Fruit fly (Drosophila melanogaster): ENCODE measurements around the gene CG18599.
A peak's percentile ranks its signal among the peaks of the same experiment; 100 is the strongest.

CG18599 gene

DNA sequence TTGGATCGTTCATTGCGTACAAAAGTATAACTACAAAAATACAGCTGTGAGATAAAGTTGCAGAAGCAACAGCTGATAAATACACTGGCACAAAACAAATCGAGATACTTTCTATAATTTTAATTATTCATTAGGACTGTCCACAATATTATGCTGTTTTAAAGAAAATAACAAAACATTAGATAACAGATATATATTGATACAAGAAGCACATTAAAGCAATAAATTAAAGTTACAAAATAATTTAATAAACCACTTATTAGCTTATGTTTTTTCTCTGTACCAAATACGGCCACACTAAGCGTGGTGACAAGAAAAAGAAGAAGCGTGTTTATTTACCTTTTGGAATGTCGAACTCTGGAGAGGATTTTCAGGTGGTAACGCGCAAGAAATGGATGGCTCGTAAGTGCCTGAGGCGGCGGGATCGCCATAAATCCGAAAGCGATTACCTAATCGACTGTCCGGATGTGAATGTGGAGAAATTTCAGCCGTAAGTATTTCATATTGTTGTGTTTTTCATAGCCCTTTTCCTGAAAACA is 47.3 kb upstream of the CG18599 start, which contains the start of the genes CG7988 and CG7183 (continued):
- peak; percentile 83 for TF ChIP-seq CG12071 (GFP tag; optimal IDR thresholded peaks at IDR 0.05)
- TF ChIP-seq gcm (GFP tag; optimal IDR thresholded peaks at IDR 0.05): peak; percentile 99
- peak; percentile 91 for TF ChIP-seq zfh2 (GFP tag; optimal IDR thresholded peaks at IDR 0.05)
- peak; percentile 20; the same call in 1 of the 2 replicates for TF ChIP-seq unc-4 (GFP tag; IDR thresholded peaks at IDR 0.05; ENCODE audit: partially characterized antibody)
- TF ChIP-seq CG6175 (GFP tag; IDR thresholded peaks at IDR 0.05): peak; percentile 93
- TF ChIP-seq Hand (GFP tag; optimal IDR thresholded peaks at IDR 0.05): peak; percentile 87
- peak; percentile 99 for TF ChIP-seq lmd (GFP tag; IDR thresholded peaks at IDR 0.05)
- TF ChIP-seq gfzf (GFP tag; optimal IDR thresholded peaks at IDR 0.05): peak; percentile 56
- no peak for TF ChIP-seq ato (GFP tag; IDR thresholded peaks at IDR 0.05; ENCODE audit: partially characterized antibody)
- TF ChIP-seq Drgx (GFP tag; IDR thresholded peaks at IDR 0.05): peak; percentile 98
- peak; percentile 98 for TF ChIP-seq Oli (tag; optimal IDR thresholded peaks at IDR 0.05)
- TF ChIP-seq gro (GFP tag; optimal IDR thresholded peaks at IDR 0.05): peak; percentile 86
- peak; percentile 94 for TF ChIP-seq Lhr (GFP tag; optimal IDR thresholded peaks at IDR 0.05)
- TF ChIP-seq Scr (GFP tag; IDR thresholded peaks at IDR 0.05; ENCODE audit: partially characterized antibody): peak; percentile 23; the same call in 1 of the 2 replicates
- peak; percentile 96 for TF ChIP-seq CG18599 (GFP tag; optimal IDR thresholded peaks at IDR 0.05)
- peak; percentile 87 for TF ChIP-seq CG6254 (GFP tag; optimal IDR thresholded peaks at IDR 0.05)
- TF ChIP-seq nerfin-2 (GFP tag; IDR thresholded peaks at IDR 0.05; ENCODE audit: partially characterized antibody): no peak
- peak; percentile 96 for TF ChIP-seq Vsx1 (GFP tag; optimal IDR thresholded peaks at IDR 0.05)
- peak; percentile 98 for TF ChIP-seq Chrac-16 (GFP tag; optimal IDR thresholded peaks at IDR 0.05)
- no peak for TF ChIP-seq amos (GFP tag; IDR thresholded peaks at IDR 0.05; ENCODE audit: partially characterized antibody)
- peak; percentile 99 for TF ChIP-seq dysf (GFP tag; IDR thresholded peaks at IDR 0.05)
- peak; percentile 89 for TF ChIP-seq CG9797 (GFP tag; optimal IDR thresholded peaks at IDR 0.05)
- TF ChIP-seq da (GFP tag; optimal IDR thresholded peaks at IDR 0.05): peak; percentile 83
- peak; percentile 79 for TF ChIP-seq ac (GFP tag; optimal IDR thresholded peaks at IDR 0.05)
- peak; percentile 94 for TF ChIP-seq Fer1 (GFP tag; optimal IDR thresholded peaks at IDR 0.05)
- TF ChIP-seq zen (tag; optimal IDR thresholded peaks at IDR 0.05): peak; percentile 98
- peak; percentile 97 for TF ChIP-seq Atf6 (GFP tag; IDR thresholded peaks at IDR 0.05)
- TF ChIP-seq bab2 (GFP tag; optimal IDR thresholded peaks at IDR 0.05): peak; percentile 98
- peak; percentile 87 for TF ChIP-seq BtbVII (GFP tag; optimal IDR thresholded peaks at IDR 0.05)
- peak; percentile 92 for TF ChIP-seq CG31388 (GFP tag; optimal IDR thresholded peaks at IDR 0.05)
- TF ChIP-seq CG18262 (tag; optimal IDR thresholded peaks at IDR 0.05): peak; percentile 99
- TF ChIP-seq Kr (GFP tag; optimal IDR thresholded peaks at IDR 0.05): peak; percentile 41

- TF ChIP-seq cwo (GFP tag; optimal IDR thresholded peaks at IDR 0.05): peak; percentile 70
- TF ChIP-seq HLH3B (GFP tag; IDR thresholded peaks at IDR 0.05): no peak
- no peak for TF ChIP-seq en (GFP tag; optimal IDR thresholded peaks at IDR 0.05)
- TF ChIP-seq knrl (GFP tag; IDR thresholded peaks at IDR 0.05; ENCODE audit: partially characterized antibody): peak; percentile 92
- no peak for TF ChIP-seq mirr (GFP tag; optimal IDR thresholded peaks at IDR 0.05)
- TF ChIP-seq ro (GFP tag; IDR thresholded peaks at IDR 0.05): no peak
- TF ChIP-seq CG10543 (GFP tag; optimal IDR thresholded peaks at IDR 0.05): peak; percentile 33
- peak; percentile 27 for TF ChIP-seq nom (GFP tag; optimal IDR thresholded peaks at IDR 0.05)
- TF ChIP-seq bsh (GFP tag; optimal IDR thresholded peaks at IDR 0.05): peak in 1 of 2 experiments; percentile 69
- peak; percentile 45; the same call in 1 of the 3 replicates for TF ChIP-seq ken (GFP tag; IDR thresholded peaks at IDR 0.05)
- TF ChIP-seq Ptx1 (GFP tag; IDR thresholded peaks at IDR 0.05): peak; percentile 59
- peak; percentile 51 for TF ChIP-seq pzg (GFP tag; optimal IDR thresholded peaks at IDR 0.05)
- TF ChIP-seq phol (tag; optimal IDR thresholded peaks at IDR 0.05): peak; percentile 68
- TF ChIP-seq CG8478 (optimal IDR thresholded peaks at IDR 0.05): no peak
- TF ChIP-seq gsb (GFP tag; IDR thresholded peaks at IDR 0.05): no peak
- TF ChIP-seq CTCF (GFP tag; optimal IDR thresholded peaks at IDR 0.05): no peak
- TF ChIP-seq CG4707 (GFP tag; optimal IDR thresholded peaks at IDR 0.05): no peak
- TF ChIP-seq stwl (tag; optimal IDR thresholded peaks at IDR 0.05): peak; percentile 67
- no peak for TF ChIP-seq D19B (GFP tag; optimal IDR thresholded peaks at IDR 0.05)
Observed at dm6 chr3R:18223434-18223833, 44.2 kb upstream of the CG18599 start, which contains the start of the genes mTerf5 and Non3. Gene mTerf5, minus strand, starts transcription at chr3R:18223682. Gene Non3, plus strand, starts transcription at chr3R:18223722.

Measured in whole organism, embryonic.